Fruit fly (Drosophila melanogaster): ENCODE measurements around the gene BobA.

Gene BobA

dm6 chr3L:14992025-14992424 lies 46.1 kb upstream of the BobA start, which contains the start of gene Zip71B (continued):
- TF ChIP-seq ara (GFP tag; IDR thresholded peaks at IDR 0.05) (0 out of 2 replicates have a peak, but pooled peaks have one; percentile 5), CG11247 (GFP tag; IDR thresholded peaks at IDR 0.05) (no peak), Nf-YB (GFP tag; optimal IDR thresholded peaks at IDR 0.05) (no peak), hb (GFP tag; IDR thresholded peaks at IDR 0.05; ENCODE audit: partially characterized antibody) (no peak), CG8924 (tag; optimal IDR thresholded peaks at IDR 0.05) (no peak), Opbp (GFP tag; IDR thresholded peaks at IDR 0.05; ENCODE audit: partially characterized antibody) (no peak), Med (GFP tag) (peak; percentile 36), onecut (GFP tag; IDR thresholded peaks at IDR 0.05) (no peak), E2f2 (GFP tag; IDR thresholded peaks at IDR 0.05) (peak; percentile 72), dan (GFP tag; IDR thresholded peaks at IDR 0.05) (no peak), ems (GFP tag; optimal IDR thresholded peaks at IDR 0.05) (no peak), CG12155 (GFP tag; optimal IDR thresholded peaks at IDR 0.05) (peak; percentile 98), CG10147 (GFP tag; optimal IDR thresholded peaks at IDR 0.05) (no peak), CG33213 (GFP tag; optimal IDR thresholded peaks at IDR 0.05) (no peak), CG2129 (GFP tag; IDR thresholded peaks at IDR 0.05; ENCODE audit: partially characterized antibody) (no peak), chn (GFP tag; optimal IDR thresholded peaks at IDR 0.05) (peak; percentile 0), CG6689 (GFP tag; IDR thresholded peaks at IDR 0.05) (no peak), CG13287 (GFP tag; IDR thresholded peaks at IDR 0.05; ENCODE audit: partially characterized antibody) (no peak), CG8359 (GFP tag; optimal IDR thresholded peaks at IDR 0.05; ENCODE audit: borderline replicate concordance) (no peak), H2.0 (GFP tag; IDR thresholded peaks at IDR 0.05) (no peak), CG42726 (GFP tag; IDR thresholded peaks at IDR 0.05; ENCODE audit: partially characterized antibody) (no peak), crol (GFP tag; IDR thresholded peaks at IDR 0.05) (peak; percentile 11; the same call in 1 of the 2 replicates), slp2 (GFP tag; optimal IDR thresholded peaks at IDR 0.05) (no peak), NK7.1 (GFP tag; optimal IDR thresholded peaks at IDR 0.05) (no peak), CG10565 (GFP tag; optimal IDR thresholded peaks at IDR 0.05) (no peak), sr (GFP tag; IDR thresholded peaks at IDR 0.05) (peak; percentile 64; the same call in 2 of the 3 replicates), Ets65A (GFP tag) (no peak), Lim3 (GFP tag; IDR thresholded peaks at IDR 0.05) (no peak), CG9876 (GFP tag; optimal IDR thresholded peaks at IDR 0.05) (no peak), Abd-B (GFP tag; optimal IDR thresholded peaks at IDR 0.05) (no peak), CG11398 (GFP tag; optimal IDR thresholded peaks at IDR 0.05) (no peak), CG3281 (GFP tag; optimal IDR thresholded peaks at IDR 0.05) (no peak), Kr (GFP tag; optimal IDR thresholded peaks at IDR 0.05) (no peak), CG17385 (GFP tag; optimal IDR thresholded peaks at IDR 0.05) (no peak), CG5180 (GFP tag; optimal IDR thresholded peaks at IDR 0.05) (peak; percentile 41), Oaz (GFP tag; IDR thresholded peaks at IDR 0.05) (no peak), Dp (GFP tag; optimal IDR thresholded peaks at IDR 0.05) (peak; percentile 68), TFAM (GFP tag; optimal IDR thresholded peaks at IDR 0.05) (no peak), chif (GFP tag; optimal IDR thresholded peaks at IDR 0.05) (no peak), Adf1 (GFP tag; IDR thresholded peaks at IDR 0.05) (no peak), CG4328 (GFP tag; optimal IDR thresholded peaks at IDR 0.05) (no peak), CG6272 (GFP tag; IDR thresholded peaks at IDR 0.05) (no peak), Pdp1 (GFP tag; optimal IDR thresholded peaks at IDR 0.05) (peak in 1 of 2 experiments; percentile 28), YL-1 (GFP tag; optimal IDR thresholded peaks at IDR 0.05) (no peak), E2f1 (GFP tag; IDR thresholded peaks at IDR 0.05) (no peak), CG3163 (GFP tag; optimal IDR thresholded peaks at IDR 0.05) (no peak), CoRest (tag; optimal IDR thresholded peaks at IDR 0.05) (peak; percentile 3), danr (GFP tag; IDR thresholded peaks at IDR 0.05) (no peak)
